Worm (Caenorhabditis elegans): ENCODE data around the gene iff-1.

iff-1 gene

DNA sequence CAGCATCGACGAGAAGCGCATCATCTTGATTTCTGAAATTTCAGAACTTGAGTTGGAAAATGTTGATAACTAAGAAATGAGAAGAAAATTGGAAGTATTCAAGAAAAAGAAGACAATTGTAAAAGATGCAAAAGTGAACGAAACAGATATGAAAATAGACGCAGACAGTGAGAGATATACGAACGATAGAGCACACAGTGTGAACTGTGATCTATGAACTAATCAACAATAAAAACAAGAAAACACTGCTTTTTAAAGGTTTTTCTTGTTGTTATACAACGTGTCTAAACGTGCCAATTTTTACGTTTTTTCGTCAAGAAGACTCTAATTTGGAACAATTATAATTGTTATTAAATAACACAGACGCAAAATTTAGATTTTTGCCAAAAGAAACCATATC is 5.9 kb upstream of the iff-1 start, which contains the start of gene ech-6 (continued):
- TF ChIP-seq lim-7 (GFP tag; IDR thresholded peaks at IDR 0.05): no peak
- no peak for TF ChIP-seq pha-4 (GFP tag; IDR thresholded peaks at IDR 0.05)
- TF ChIP-seq pha-4 (tag; optimal IDR thresholded peaks at IDR 0.05): no peak
- TF ChIP-seq ZK546.5 (tag; optimal IDR thresholded peaks at IDR 0.05): no peak
- TF ChIP-seq aha-1 (tag): no peak
- peak; percentile 11 for TF ChIP-seq nhr-28 (tag; optimal IDR thresholded peaks at IDR 0.05)
- TF ChIP-seq zip-11 (GFP tag; IDR thresholded peaks at IDR 0.05): no peak
- TF ChIP-seq pqm-1 (tag; optimal IDR thresholded peaks at IDR 0.05): peak; percentile 11
- peak; percentile 45 for TF ChIP-seq nhr-102 (tag; optimal IDR thresholded peaks at IDR 0.05)
- TF ChIP-seq nhr-11 (tag; optimal IDR thresholded peaks at IDR 0.05): no peak
- peak; percentile 83 for TF ChIP-seq dve-1 (tag; optimal IDR thresholded peaks at IDR 0.05; ENCODE audit: insufficient read depth)
- no peak for TF ChIP-seq daf-19 (GFP tag; conservative IDR thresholded peaks at IDR 0.05)
- TF ChIP-seq dmd-8 (GFP tag; IDR thresholded peaks at IDR 0.05): no peak
- no peak for TF ChIP-seq set-16 (GFP tag; IDR thresholded peaks at IDR 0.05)
- no peak for TF ChIP-seq attf-4 (tag; optimal IDR thresholded peaks at IDR 0.05)
- no peak for TF ChIP-seq spr-3 (GFP tag; optimal IDR thresholded peaks at IDR 0.05)
- no peak for TF ChIP-seq mdt-29 (GFP tag; IDR thresholded peaks at IDR 0.05)
- TF ChIP-seq F26F4.8 (GFP tag; conservative IDR thresholded peaks at IDR 0.05): no peak
- TF ChIP-seq daf-16 (GFP tag; optimal IDR thresholded peaks at IDR 0.05): no peak
- peak; percentile 96 for TF ChIP-seq daf-16 (tag; optimal IDR thresholded peaks at IDR 0.05)
- TF ChIP-seq T20F7.1 (GFP tag; optimal IDR thresholded peaks at IDR 0.05): no peak
- no peak for TF ChIP-seq nhr-10 (tag; optimal IDR thresholded peaks at IDR 0.05)
- TF ChIP-seq dpl-1 (GFP tag; optimal IDR thresholded peaks at IDR 0.05): peak; percentile 32
- no peak for TF ChIP-seq ces-1 (GFP tag; optimal IDR thresholded peaks at IDR 0.05)
- TF ChIP-seq hmg-1.1 (GFP tag; IDR thresholded peaks at IDR 0.05): peak; percentile 11; the same call in 1 of the 2 replicates
- no peak for TF ChIP-seq rbr-2 (tag; optimal IDR thresholded peaks at IDR 0.05)
- no peak for TF ChIP-seq ceh-62 (tag; optimal IDR thresholded peaks at IDR 0.05)
- no peak for TF ChIP-seq ctbp-1 (GFP tag; IDR thresholded peaks at IDR 0.05)
- peak; percentile 8 for TF ChIP-seq mep-1 (tag; optimal IDR thresholded peaks at IDR 0.05)
- peak in 1 of 2 experiments; percentile 71 for TF ChIP-seq lsy-2 (tag; optimal IDR thresholded peaks at IDR 0.05)
- no peak for TF ChIP-seq F49E8.2 (tag; optimal IDR thresholded peaks at IDR 0.05; ENCODE audit: borderline replicate concordance)
- TF ChIP-seq F37D6.2 (tag; optimal IDR thresholded peaks at IDR 0.05): no peak
- no peak for TF ChIP-seq zip-2 (tag; optimal IDR thresholded peaks at IDR 0.05)
- 0 out of 2 replicates have a peak, but pooled peaks have one; percentile 29 for TF ChIP-seq lin-1 (GFP tag; IDR thresholded peaks at IDR 0.05)
- no peak for TF ChIP-seq ztf-11 (tag; optimal IDR thresholded peaks at IDR 0.05)
- TF ChIP-seq nhr-76 (tag; optimal IDR thresholded peaks at IDR 0.05): no peak
- TF ChIP-seq sdz-12 (GFP tag; optimal IDR thresholded peaks at IDR 0.05): no peak
- no peak for TF ChIP-seq dmd-9 (GFP tag; IDR thresholded peaks at IDR 0.05)
- TF ChIP-seq vab-7 (GFP tag; IDR thresholded peaks at IDR 0.05): no peak
- TF ChIP-seq ceh-44 (GFP tag; IDR thresholded peaks at IDR 0.05): no peak
- no peak for TF ChIP-seq lin-29 (GFP tag; IDR thresholded peaks at IDR 0.05)
- TF ChIP-seq unc-39 (tag; optimal IDR thresholded peaks at IDR 0.05): no peak
- TF ChIP-seq D1046.2 (GFP tag; IDR thresholded peaks at IDR 0.05): no peak
- no peak for TF ChIP-seq F44E2.7 (GFP tag; IDR thresholded peaks at IDR 0.05)
- no peak for TF ChIP-seq nhr-41 (GFP tag; IDR thresholded peaks at IDR 0.05)
- TF ChIP-seq skn-1 (tag; optimal IDR thresholded peaks at IDR 0.05): no peak
- peak; percentile 11 for TF ChIP-seq nhr-48 (tag; optimal IDR thresholded peaks at IDR 0.05)
- TF ChIP-seq R02D3.7 (tag; optimal IDR thresholded peaks at IDR 0.05): no peak
- TF ChIP-seq Y105C5A.15 (GFP tag; IDR thresholded peaks at IDR 0.05): no peak
- no peak for TF ChIP-seq snpc-4 (tag; optimal IDR thresholded peaks at IDR 0.05)
- no peak for TF ChIP-seq gei-8 (GFP tag; optimal IDR thresholded peaks at IDR 0.05)
- TF ChIP-seq mxl-3 (GFP tag; optimal IDR thresholded peaks at IDR 0.05): no peak
- no peak for TF ChIP-seq mdl-1 (tag; optimal IDR thresholded peaks at IDR 0.05)
- no peak for TF ChIP-seq madf-9 (GFP tag; conservative IDR thresholded peaks at IDR 0.05)
